Worm (Caenorhabditis elegans) whole organism, young adult: ENCODE data around the gene C06A1.3.

ENCODE experiments used
- B0261.1 ChIP-seq: sonication (generic microtip); optimal IDR thresholded peaks from 2 replicates; lab custom pipeline; 2016; ENCODE audit warnings: mild to moderate bottlenecking, missing genetic modification characterization, moderate library complexity, missing compliant biosample characterization
- B0336.3 ChIP-seq: fragments of 200-800 bp; sonication (Bioruptor generic); IDR thresholded peaks from 2 replicates; pipeline ENCODE4 v1.3.6; 2022; ENCODE audit warnings: missing genetic modification characterization, missing compliant biosample characterization
- C17E4.6 ChIP-seq: fragments of 200-800 bp; sonication (Bioruptor generic); IDR thresholded peaks from 2 replicates; pipeline ENCODE4 v1.3.6; 2022; ENCODE audit warnings: missing genetic modification reagents, missing genetic modification characterization, missing compliant biosample characterization
- F23B12.7 ChIP-seq: sonication (generic microtip); optimal IDR thresholded peaks from 2 replicates; lab custom pipeline; 2017; ENCODE audit warnings: missing genetic modification characterization, mild to moderate bottlenecking, missing compliant biosample characterization, antibody characterized with exemption, moderate library complexity; ENCODE audit not compliant: insufficient read depth
- F37B4.10 ChIP-seq: fragments of 200-800 bp; sonication (Bioruptor generic); IDR thresholded peaks from 2 replicates; pipeline ENCODE4 v1.3.6; 2022; ENCODE audit warnings: missing genetic modification characterization, missing compliant biosample characterization
- F52B5.7 ChIP-seq: sonication (generic microtip); optimal IDR thresholded peaks from 2 replicates; lab custom pipeline; 2016; ENCODE audit warnings: mild to moderate bottlenecking, missing genetic modification characterization, missing compliant biosample characterization
- F57C9.4 ChIP-seq: sonication (generic microtip); optimal IDR thresholded peaks from 2 replicates; lab custom pipeline; 2017; ENCODE audit warnings: mild to moderate bottlenecking, missing genetic modification characterization, missing compliant biosample characterization
- Y53F4B.3 ChIP-seq: fragments of 200-800 bp; sonication (Bioruptor generic); IDR thresholded peaks from 2 replicates; pipeline ENCODE4 v1.3.6; 2022; ENCODE audit warnings: missing genetic modification reagents, missing genetic modification characterization, missing compliant biosample characterization
- Y53G8AR.9 ChIP-seq: fragments of 200-800 bp; sonication (Bioruptor generic); conservative IDR thresholded peaks from 2 replicates; pipeline ENCODE4 v1.3.6; 2022; ENCODE audit warnings: missing genetic modification reagents, missing genetic modification characterization, missing compliant biosample characterization
- Y79H2A.3 ChIP-seq: fragments of 200-800 bp; sonication (Bioruptor generic); conservative IDR thresholded peaks from 2 replicates; pipeline ENCODE4 v1.3.6; 2022; ENCODE audit warnings: missing genetic modification reagents, missing genetic modification characterization, missing compliant biosample characterization
- Y95B8A.8 ChIP-seq: fragments of 200-800 bp; sonication (Bioruptor generic); IDR thresholded peaks from 2 replicates; pipeline ENCODE4 v1.3.6; 2022; ENCODE audit warnings: missing genetic modification reagents, missing genetic modification characterization, missing compliant biosample characterization
- ZK185.1 ChIP-seq: sonication (generic microtip); optimal IDR thresholded peaks from 2 replicates; lab custom pipeline; 2016; ENCODE audit warnings: mild to moderate bottlenecking, missing genetic modification characterization, missing compliant biosample characterization; ENCODE audit not compliant: poor library complexity, severe bottlenecking
- ama-1 ChIP-seq, 3 experiments: fragments of 150-350 bp in 1 of 3; sonication (generic microtip) in 2 of 3; optimal IDR thresholded peaks; 2 replicates each; lab custom pipeline; 2014 to 2018; ENCODE audit warnings: missing biosample characterization in 2 of 3, missing genetic modification characterization in 2 of 3, missing genetic modification reagents in 2 of 3
- atf-7 ChIP-seq: sonication (generic microtip); optimal IDR thresholded peaks from 2 replicates; lab custom pipeline; 2017; ENCODE audit warnings: mild to moderate bottlenecking, missing genetic modification characterization, missing compliant biosample characterization
- attf-5 ChIP-seq: fragments of 200-800 bp; sonication (Bioruptor generic); optimal IDR thresholded peaks from 2 replicates; lab custom pipeline; 2018; ENCODE audit warnings: mild to moderate bottlenecking, missing genetic modification characterization, missing compliant biosample characterization
- bed-1 ChIP-seq: fragments of 200-800 bp; sonication (Bioruptor generic); IDR thresholded peaks from 2 replicates; pipeline ENCODE4 v1.3.6; 2022; ENCODE audit warnings: missing genetic modification reagents, missing genetic modification characterization, missing compliant biosample characterization
- ccch-3 ChIP-seq: fragments of 200-800 bp; sonication (Bioruptor generic); optimal IDR thresholded peaks from 2 replicates; lab custom pipeline; 2018; ENCODE audit warnings: mild to moderate bottlenecking, missing genetic modification characterization, missing compliant biosample characterization
- cebp-1 ChIP-seq, 2 experiments: fragments of 200-800 bp in 1 of 2; sonication (Bioruptor generic) in 1 of 2; sonication (generic microtip) in 1 of 2; IDR thresholded peaks in 1 of 2; optimal IDR thresholded peaks in 1 of 2; 2 replicates each; pipeline versions ENCODE4 v1.3.6 to Lab custom; 2017 to 2022; ENCODE audit warnings: missing compliant biosample characterization in 2 of 2, missing genetic modification characterization in 2 of 2, mild to moderate bottlenecking in 1 of 2, missing genetic modification reagents in 1 of 2, moderate library complexity in 1 of 2
- ceh-27 ChIP-seq: fragments of 200-800 bp; sonication (Bioruptor generic); optimal IDR thresholded peaks from 2 replicates; lab custom pipeline; 2018; ENCODE audit warnings: mild to moderate bottlenecking, missing genetic modification characterization, moderate library complexity, missing compliant biosample characterization
- ceh-58 ChIP-seq: fragments of 200-800 bp; sonication (Bioruptor generic); IDR thresholded peaks from 2 replicates; pipeline ENCODE4 v1.3.6; 2022; ENCODE audit warnings: missing genetic modification characterization, missing compliant biosample characterization
- chd-7 ChIP-seq: sonication (generic microtip); optimal IDR thresholded peaks from 2 replicates; lab custom pipeline; 2016; ENCODE audit warnings: mild to moderate bottlenecking, missing genetic modification characterization, moderate library complexity, missing compliant biosample characterization
- efl-1 ChIP-seq: fragments of 150-350 bp; optimal IDR thresholded peaks from 2 replicates; lab custom pipeline; 2014; ENCODE audit warnings: missing biosample characterization, missing genetic modification reagents, missing genetic modification characterization
- egl-18 ChIP-seq: fragments of 200-800 bp; sonication (Bioruptor generic); IDR thresholded peaks from 2 replicates; pipeline ENCODE4 v1.3.6; 2022; ENCODE audit warnings: missing genetic modification reagents, missing genetic modification characterization, missing compliant biosample characterization
- egl-44 ChIP-seq: fragments of 200-800 bp; sonication (Bioruptor generic); IDR thresholded peaks from 2 replicates; pipeline ENCODE4 v1.3.6; 2022; ENCODE audit warnings: missing genetic modification reagents, missing genetic modification characterization, missing compliant biosample characterization
- egrh-3 ChIP-seq: fragments of 200-800 bp; sonication (Bioruptor generic); IDR thresholded peaks from 2 replicates; pipeline ENCODE4 v1.3.6; 2022; ENCODE audit warnings: missing genetic modification reagents, missing genetic modification characterization, missing compliant biosample characterization
- ets-4 ChIP-seq: fragments of 200-800 bp; sonication (Bioruptor generic); optimal IDR thresholded peaks from 2 replicates; lab custom pipeline; 2018; ENCODE audit warnings: mild to moderate bottlenecking, missing genetic modification characterization, missing compliant biosample characterization
- gei-17 ChIP-seq: fragments of 200-800 bp; sonication (Bioruptor generic); optimal IDR thresholded peaks from 2 replicates; lab custom pipeline; 2018; ENCODE audit warnings: mild to moderate bottlenecking, missing genetic modification characterization, missing compliant biosample characterization
- hlh-12 ChIP-seq: sonication (generic microtip); optimal IDR thresholded peaks from 2 replicates; lab custom pipeline; 2016; ENCODE audit warnings: missing genetic modification characterization, missing compliant biosample characterization
- hlh-26 ChIP-seq: fragments of 200-800 bp; sonication (Bioruptor generic); conservative IDR thresholded peaks from 2 replicates; pipeline ENCODE4 v1.3.6; 2022; ENCODE audit warnings: missing genetic modification reagents, missing genetic modification characterization, missing compliant biosample characterization
- hmg-1.2 ChIP-seq: fragments of 200-800 bp; sonication (Bioruptor generic); IDR thresholded peaks from 2 replicates; pipeline ENCODE4 v1.3.6; 2022; ENCODE audit warnings: missing genetic modification reagents, missing genetic modification characterization, missing compliant biosample characterization
- hsf-1 ChIP-seq: fragments of 200-800 bp; sonication (Bioruptor generic); IDR thresholded peaks from 2 replicates; pipeline ENCODE4 v1.3.6; 2022; ENCODE audit warnings: missing genetic modification reagents, missing genetic modification characterization, missing compliant biosample characterization
- lin-40 ChIP-seq: sonication (generic microtip); optimal IDR thresholded peaks from 2 replicates; lab custom pipeline; 2016; ENCODE audit warnings: missing genetic modification characterization, mild to moderate bottlenecking, missing compliant biosample characterization, missing genotype, missing genetic modification reagents
- madf-8 ChIP-seq: fragments of 200-800 bp; sonication (Bioruptor generic); conservative IDR thresholded peaks from 2 replicates; pipeline ENCODE4 v1.3.6; 2022; ENCODE audit warnings: missing genetic modification reagents, missing genetic modification characterization, missing compliant biosample characterization
- mcd-1 ChIP-seq: fragments of 200-800 bp; sonication (Bioruptor generic); IDR thresholded peaks from 2 replicates; pipeline ENCODE4 v1.3.6; 2022; ENCODE audit warnings: missing genetic modification reagents, missing genetic modification characterization, missing compliant biosample characterization
- mel-28 ChIP-seq: sonication (generic microtip); optimal IDR thresholded peaks from 2 replicates; lab custom pipeline; 2016; ENCODE audit warnings: borderline replicate concordance, mild to moderate bottlenecking, missing genetic modification characterization, missing compliant biosample characterization
- nhr-27 ChIP-seq: fragments of 200-800 bp; sonication (Bioruptor generic); optimal IDR thresholded peaks from 2 replicates; lab custom pipeline; 2018; ENCODE audit warnings: mild to moderate bottlenecking, missing genetic modification characterization, moderate library complexity, missing compliant biosample characterization
- nhr-80 ChIP-seq: sonication (generic microtip); optimal IDR thresholded peaks from 2 replicates; lab custom pipeline; 2016; ENCODE audit warnings: missing genetic modification characterization, missing compliant biosample characterization
- repo-1 ChIP-seq: sonication (generic microtip); optimal IDR thresholded peaks from 2 replicates; lab custom pipeline; 2017; ENCODE audit warnings: mild to moderate bottlenecking, missing genetic modification characterization, missing compliant biosample characterization
- snpc-3.4 ChIP-seq: sonication (generic microtip); optimal IDR thresholded peaks from 2 replicates; lab custom pipeline; 2017; ENCODE audit warnings: missing genetic modification characterization, mild to moderate bottlenecking, missing compliant biosample characterization, antibody characterized with exemption, moderate library complexity, missing genotype, missing genetic modification reagents
- somi-1 ChIP-seq: fragments of 200-800 bp; sonication (Bioruptor generic); optimal IDR thresholded peaks from 2 replicates; lab custom pipeline; 2018; ENCODE audit warnings: mild to moderate bottlenecking, missing genetic modification characterization, missing compliant biosample characterization
- sptf-2 ChIP-seq: fragments of 200-800 bp; sonication (Bioruptor generic); optimal IDR thresholded peaks from 2 replicates; lab custom pipeline; 2018; ENCODE audit warnings: mild to moderate bottlenecking, missing genetic modification characterization, missing compliant biosample characterization
- tbx-9 ChIP-seq: sonication (generic microtip); optimal IDR thresholded peaks from 2 replicates; lab custom pipeline; 2016; ENCODE audit warnings: borderline replicate concordance, missing genetic modification characterization, inconsistent platforms, missing compliant biosample characterization
- unc-130 ChIP-seq: sonication (generic microtip); optimal IDR thresholded peaks from 2 replicates; lab custom pipeline; 2016; ENCODE audit warnings: missing genetic modification reagents, missing genetic modification characterization, missing compliant biosample characterization
- zfh-2 ChIP-seq: fragments of 200-800 bp; sonication (Bioruptor generic); conservative IDR thresholded peaks from 2 replicates; pipeline ENCODE4 v1.3.6; 2022; ENCODE audit warnings: missing genetic modification reagents, missing genetic modification characterization, missing compliant biosample characterization
- ztf-25 ChIP-seq: fragments of 200-800 bp; sonication (Bioruptor generic); IDR thresholded peaks from 2 replicates; pipeline ENCODE4 v1.3.6; 2022; ENCODE audit warnings: missing genetic modification reagents, missing genetic modification characterization, missing compliant biosample characterization
- ztf-28 ChIP-seq: fragments of 200-800 bp; sonication (Bioruptor generic); IDR thresholded peaks from 2 replicates; pipeline ENCODE4 v1.3.6; 2022; ENCODE audit warnings: missing genetic modification reagents, missing genetic modification characterization, missing compliant biosample characterization

C06A1.3 gene

DNA sequence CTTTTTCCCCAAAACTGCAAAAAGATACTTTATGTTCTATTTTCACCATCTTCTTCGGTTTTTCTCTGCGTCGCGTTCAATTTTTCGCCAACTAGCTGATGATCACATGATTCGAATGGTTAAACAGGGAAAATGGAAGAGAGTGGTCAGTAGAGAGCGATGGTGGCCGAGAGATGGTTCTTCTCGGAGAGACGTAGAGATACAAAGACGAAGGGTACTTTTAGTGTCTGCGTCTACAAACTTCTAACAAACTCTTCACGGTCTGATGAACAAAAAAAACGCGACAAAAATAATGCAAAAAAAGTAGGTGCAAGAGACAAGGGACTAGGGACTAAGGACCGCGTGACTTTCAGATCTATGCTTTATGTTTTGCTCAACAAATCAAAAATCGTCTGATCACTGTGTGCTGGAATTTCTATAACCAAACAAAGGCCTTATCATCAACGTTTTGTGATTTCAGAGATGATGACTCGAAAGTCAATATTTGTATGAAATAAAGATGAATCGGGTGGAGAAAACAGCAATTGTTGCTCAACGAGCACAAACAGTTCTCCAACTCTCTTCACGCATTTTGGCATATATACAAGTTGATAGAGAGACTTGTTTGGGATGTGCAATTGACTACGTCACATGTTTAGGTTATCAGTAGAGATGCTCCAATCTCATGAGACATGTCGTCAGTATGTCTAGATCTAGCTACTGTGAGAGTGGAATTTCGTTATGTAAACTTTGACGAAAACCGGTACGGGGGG is 19.9 kb upstream of the C06A1.3 start (continued):
- TF ChIP-seq cebp-1 (GFP tag; IDR thresholded peaks at IDR 0.05; lab: Robert Waterston, UW) (no peak), cebp-1 (tag; optimal IDR thresholded peaks at IDR 0.05; lab: Kevin White, UChicago) (peak; percentile 84), chd-7 (tag; lab: Kevin White, UChicago) (peak; percentile 87), sptf-2 (no peak), atf-7 (tag; lab: Kevin White, UChicago) (peak; percentile 87), nhr-27 (tag; lab: Kevin White, UChicago) (no peak), somi-1 (peak; percentile 87), egrh-3 (0 out of 2 replicates have a peak, but pooled peaks have one; percentile 10), F57C9.4 (no peak), hsf-1 (GFP tag; lab: Robert Waterston, UW) (no peak), madf-8 (GFP tag; lab: Robert Waterston, UW) (no peak), lin-40 (tag; lab: Kevin White, UChicago) (peak; percentile 94), bed-1 (no peak), F23B12.7 (tag; lab: Kevin White, UChicago) (no peak), ccch-3 (no peak), repo-1 (tag; lab: Kevin White, UChicago) (no peak), hlh-26 (GFP tag; lab: Robert Waterston, UW) (no peak), mel-28 (tag; lab: Kevin White, UChicago) (no peak), tbx-9 (no peak), gei-17 (GFP tag; lab: Kevin White, UChicago) (peak; percentile 57), ZK185.1 (tag; lab: Kevin White, UChicago) (peak; percentile 18), B0336.3 (GFP tag; lab: Robert Waterston, UW) (peak; percentile 80; the same call in 1 of the 2 replicates), zfh-2 (GFP tag; lab: Robert Waterston, UW) (peak; percentile 71), ets-4 (no peak), efl-1 (no peak), C17E4.6 (no peak), Y79H2A.3 (no peak), egl-18 (GFP tag; lab: Robert Waterston, UW) (no peak), Y53G8AR.9 (0 out of 2 replicates have a peak, but pooled peaks have one; percentile 12), hmg-1.2 (peak; percentile 87), ztf-28 (GFP tag; lab: Robert Waterston, UW) (no peak), nhr-80 (tag; lab: Kevin White, UChicago) (peak; percentile 54), ceh-27 (GFP tag; lab: Kevin White, UChicago) (peak; percentile 82), B0261.1 (tag; lab: Kevin White, UChicago) (no peak), F37B4.10 (GFP tag; lab: Robert Waterston, UW) (no peak), ztf-25 (GFP tag; lab: Robert Waterston, UW) (no peak), Y95B8A.8 (no peak), attf-5 (GFP tag; lab: Kevin White, UChicago) (peak; percentile 77), hlh-12 (tag; lab: Kevin White, UChicago) (no peak), Y53F4B.3 (GFP tag; lab: Robert Waterston, UW) (no peak), egl-44 (GFP tag; lab: Robert Waterston, UW) (no peak), mcd-1 (GFP tag; lab: Robert Waterston, UW) (peak; percentile 69), snpc-3.4 (tag; lab: Kevin White, UChicago) (no peak), unc-130 (GFP tag; lab: Kevin White, UChicago) (no peak), F52B5.7 (tag; lab: Kevin White, UChicago) (peak; percentile 52), ceh-58 (GFP tag; lab: Robert Waterston, UW) (no peak), ama-1 (optimal IDR thresholded peaks at IDR 0.05; lab: Kevin White, UChicago) (no peak), ama-1 (GFP tag; optimal IDR thresholded peaks at IDR 0.05; lab: Kevin White, UChicago) (peak in 1 of 2 experiments; percentile 12)
